Worm (Caenorhabditis elegans) whole organism, early embryonic: ENCODE data around the gene mtx-2.

Experiments used
- ama-1 ChIP-seq: fragments of 150-350 bp; optimal IDR thresholded peaks from 2 replicates; lab custom pipeline; 2014
- flt-1 ChIP-seq: fragments of 200-800 bp; sonication (Bioruptor generic); IDR thresholded peaks from 2 replicates; pipeline ENCODE4 v1.3.6; 2022; ENCODE audit warnings: missing genetic modification characterization, missing compliant biosample characterization
- pes-1 ChIP-seq: fragments of 200-800 bp; sonication (Bioruptor generic); IDR thresholded peaks from 2 replicates; pipeline ENCODE4 v1.3.6; 2022; ENCODE audit warnings: missing genetic modification reagents, missing genetic modification characterization, missing compliant biosample characterization
- sea-1 ChIP-seq: fragments of 200-800 bp; sonication (Bioruptor generic); conservative IDR thresholded peaks from 2 replicates; pipeline ENCODE4 v1.3.6; 2022; ENCODE audit warnings: missing genetic modification characterization, missing compliant biosample characterization

DNA sequence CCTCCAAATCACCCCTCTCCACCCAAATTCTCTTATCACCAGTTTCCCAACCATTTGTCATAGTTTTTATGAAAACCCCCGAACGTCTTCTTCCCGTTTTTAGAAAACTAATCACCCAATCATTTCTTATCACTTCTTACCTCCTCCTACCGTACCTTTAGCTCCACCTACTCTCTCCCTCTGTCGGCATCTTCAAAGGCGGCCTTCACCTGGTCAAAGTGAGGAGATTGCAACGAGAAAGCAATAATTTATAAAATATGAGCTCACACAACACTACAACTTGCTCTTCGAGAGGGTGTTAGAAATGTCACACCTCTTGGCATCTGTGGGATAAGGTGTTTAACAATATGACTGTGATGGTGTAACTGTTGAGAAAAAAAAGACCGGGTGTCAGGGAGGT is 45.6 kb upstream of the mtx-2 start:
- TF ChIP-seq ama-1 (lab: Kevin White, UChicago) (no peak), pes-1 (GFP tag; lab: Robert Waterston, UW) (no peak), flt-1 (GFP tag; lab: Robert Waterston, UW) (no peak), sea-1 (no peak)
